Worm (Caenorhabditis elegans): ENCODE results near the gene pct-1.

Gene pct-1

ce11 chrIV:8206314-8206713 is 30.0 kb downstream of the pct-1 start, which contains the start of gene svh-1:
Gene svh-1 (plus strand): TSS chrIV:8206614.
- no peak for TF ChIP-seq him-1 (tag; optimal IDR thresholded peaks at IDR 0.05)
- TF ChIP-seq W03F9.2 (tag; optimal IDR thresholded peaks at IDR 0.05) = no peak
- TF ChIP-seq dao-5 (tag; optimal IDR thresholded peaks at IDR 0.05) = no peak

- TF ChIP-seq W03F9.2 (tag; optimal IDR thresholded peaks at IDR 0.05) (no peak), him-1 (tag; optimal IDR thresholded peaks at IDR 0.05) (no peak), dao-5 (tag; optimal IDR thresholded peaks at IDR 0.05) (no peak)
Measured at ce11 chrIV:8208855-8209254, 32.6 kb downstream of the pct-1 start.

ce11 chrIV:8210300-8210699 is 34.0 kb downstream of the pct-1 start, which contains the start of gene C07G1.6:
Gene C07G1.6 (minus strand): TSS chrIV:8210400.
- no peak for TF ChIP-seq him-1 (tag; optimal IDR thresholded peaks at IDR 0.05)
- no peak for TF ChIP-seq W03F9.2 (tag; optimal IDR thresholded peaks at IDR 0.05)
- no peak for TF ChIP-seq dao-5 (tag; optimal IDR thresholded peaks at IDR 0.05)

ce11 chrIV:8211747-8212146 is 35.5 kb downstream of the pct-1 start, which contains the start of gene C07G1.7:
Gene C07G1.7 (minus strand): TSS chrIV:8211847.
- TF ChIP-seq him-1 (tag; optimal IDR thresholded peaks at IDR 0.05) (no peak), dao-5 (tag; optimal IDR thresholded peaks at IDR 0.05) (no peak), W03F9.2 (tag; optimal IDR thresholded peaks at IDR 0.05) (no peak)

ce11 chrIV:8219987-8220386 is 43.7 kb downstream of the pct-1 start, which contains the start of gene ocr-2:
Gene ocr-2 (minus strand): TSS chrIV:8220087.
- no peak for TF ChIP-seq him-1 (tag; optimal IDR thresholded peaks at IDR 0.05)
- TF ChIP-seq W03F9.2 (tag; optimal IDR thresholded peaks at IDR 0.05) = no peak
- TF ChIP-seq dao-5 (tag; optimal IDR thresholded peaks at IDR 0.05) = no peak

ce11 chrIV:8221946-8222345 is 45.7 kb downstream of the pct-1 start, which contains the start of gene gpx-6:
Gene gpx-6 (plus strand): TSS chrIV:8222202.
- TF ChIP-seq W03F9.2 (tag; optimal IDR thresholded peaks at IDR 0.05) (no peak), dao-5 (tag; optimal IDR thresholded peaks at IDR 0.05) (no peak), him-1 (tag; optimal IDR thresholded peaks at IDR 0.05) (no peak)

ce11 chrIV:8223055-8223454 is 46.8 kb downstream of the pct-1 start:
- TF ChIP-seq dao-5 (tag; optimal IDR thresholded peaks at IDR 0.05) (no peak), him-1 (tag; optimal IDR thresholded peaks at IDR 0.05) (no peak), W03F9.2 (tag; optimal IDR thresholded peaks at IDR 0.05) (no peak)

- TF ChIP-seq him-1 (tag; optimal IDR thresholded peaks at IDR 0.05) (no peak), W03F9.2 (tag; optimal IDR thresholded peaks at IDR 0.05) (no peak), dao-5 (tag; optimal IDR thresholded peaks at IDR 0.05) (no peak)
Measured at ce11 chrIV:8225357-8225756, 49.1 kb downstream of the pct-1 start, which contains the start of gene serp-1.2. Gene serp-1.2 (plus strand): TSS chrIV:8225674.

ce11 chrIV:8226474-8226873 is 50.2 kb downstream of the pct-1 start:
- no peak for TF ChIP-seq W03F9.2 (tag; optimal IDR thresholded peaks at IDR 0.05)
- no peak for TF ChIP-seq him-1 (tag; optimal IDR thresholded peaks at IDR 0.05)
- no peak for TF ChIP-seq dao-5 (tag; optimal IDR thresholded peaks at IDR 0.05)

- TF ChIP-seq him-1 (tag; optimal IDR thresholded peaks at IDR 0.05) = no peak
- TF ChIP-seq W03F9.2 (tag; optimal IDR thresholded peaks at IDR 0.05) = no peak
- no peak for TF ChIP-seq dao-5 (tag; optimal IDR thresholded peaks at IDR 0.05)
Measured at ce11 chrIV:8229523-8229922, 53.2 kb downstream of the pct-1 start.

ce11 chrIV:8232428-8232827 is 56.1 kb downstream of the pct-1 start:
- no peak for TF ChIP-seq him-1 (tag; optimal IDR thresholded peaks at IDR 0.05)

- TF ChIP-seq him-1 (tag; optimal IDR thresholded peaks at IDR 0.05) = no peak
- no peak for TF ChIP-seq dao-5 (tag; optimal IDR thresholded peaks at IDR 0.05)
- TF ChIP-seq W03F9.2 (tag; optimal IDR thresholded peaks at IDR 0.05) = no peak
Measured at ce11 chrIV:8233268-8233667, 57.0 kb downstream of the pct-1 start.

- TF ChIP-seq dao-5 (tag; optimal IDR thresholded peaks at IDR 0.05) = no peak
- no peak for TF ChIP-seq him-1 (tag; optimal IDR thresholded peaks at IDR 0.05)
- no peak for TF ChIP-seq W03F9.2 (tag; optimal IDR thresholded peaks at IDR 0.05)
Measured at ce11 chrIV:8234088-8234496, 57.8 kb downstream of the pct-1 start.

- no peak for TF ChIP-seq dao-5 (tag; optimal IDR thresholded peaks at IDR 0.05)
- no peak for TF ChIP-seq W03F9.2 (tag; optimal IDR thresholded peaks at IDR 0.05)
- TF ChIP-seq him-1 (tag; optimal IDR thresholded peaks at IDR 0.05) = no peak
Measured at ce11 chrIV:8235114-8235686, 58.9 kb downstream of the pct-1 start.

- TF ChIP-seq him-1 (tag; optimal IDR thresholded peaks at IDR 0.05) (no peak), W03F9.2 (tag; optimal IDR thresholded peaks at IDR 0.05) (no peak), dao-5 (tag; optimal IDR thresholded peaks at IDR 0.05) (no peak)
Measured at ce11 chrIV:8236502-8236901, 60.2 kb downstream of the pct-1 start, which contains the start of gene nhr-66. Gene nhr-66 (minus strand): TSS chrIV:8236602.

Measured in whole organism, L4/young adult.